Fruit fly (Drosophila melanogaster) whole organism, embryonic: ENCODE data around the gene Acp32CD.
A peak's percentile ranks its signal among the peaks of the same experiment; 100 is the strongest.

ENCODE experiments used
- Asciz ChIP-seq: fragments of 200-800 bp; sonication (Bioruptor generic); optimal IDR thresholded peaks from 2 replicates; lab custom pipeline; 2017; ENCODE audit warnings: missing biosample characterization, mild to moderate bottlenecking, missing genetic modification characterization, missing genetic modification reagents
- BtbVII ChIP-seq: fragments of 200-800 bp; sonication (Bioruptor generic); optimal IDR thresholded peaks from 3 replicates; lab custom pipeline; 2017; ENCODE audit warnings: missing biosample characterization, mild to moderate bottlenecking, missing genetic modification characterization
- Bteb2 ChIP-seq: fragments of 200-800 bp; sonication (Bioruptor generic); optimal IDR thresholded peaks from 2 replicates; lab custom pipeline; 2016; ENCODE audit warnings: missing biosample characterization, missing genetic modification characterization
- C15 ChIP-seq: fragments of 200-800 bp; sonication (Bioruptor generic); IDR thresholded peaks from 3 replicates; pipeline ENCODE4 v1.3.6; 2022; ENCODE audit warnings: missing biosample characterization, missing genetic modification characterization
- CG10209 ChIP-seq: fragments of 200-800 bp; sonication (Bioruptor generic); optimal IDR thresholded peaks from 3 replicates; lab custom pipeline; 2017; ENCODE audit warnings: missing biosample characterization, mild to moderate bottlenecking, missing genetic modification characterization, missing genetic modification reagents
- CG10959 ChIP-seq: fragments of 200-800 bp; sonication (Bioruptor generic); IDR thresholded peaks from 2 replicates; pipeline ENCODE4 v1.3.6; 2022; ENCODE audit warnings: missing biosample characterization, missing genetic modification characterization
- CG11456 ChIP-seq: fragments of 200-800 bp; sonication (Bioruptor generic); IDR thresholded peaks from 3 replicates; pipeline ENCODE4 v1.3.6; 2022; ENCODE audit warnings: missing biosample characterization, missing genetic modification characterization
- CG12391 ChIP-seq: fragments of 200-800 bp; sonication (Bioruptor generic); optimal IDR thresholded peaks from 3 replicates; lab custom pipeline; 2018; ENCODE audit warnings: missing biosample characterization, mild to moderate bottlenecking, missing genetic modification characterization, moderate library complexity
- CG12744 ChIP-seq: fragments of 200-800 bp; sonication (Bioruptor generic); optimal IDR thresholded peaks from 2 replicates; lab custom pipeline; 2016; ENCODE audit warnings: missing biosample characterization, missing genetic modification characterization
- CG14441 ChIP-seq: fragments of 200-800 bp; sonication (Bioruptor generic); IDR thresholded peaks from 2 replicates; pipeline ENCODE4 v1.3.6; 2022; ENCODE audit warnings: missing biosample characterization, missing genetic modification characterization
- CG1603 ChIP-seq: fragments of 200-800 bp; sonication (Bioruptor generic); optimal IDR thresholded peaks from 2 replicates; lab custom pipeline; 2019; ENCODE audit warnings: missing biosample characterization, mild to moderate bottlenecking, missing genetic modification characterization, moderate library complexity
- CG1647 ChIP-seq: fragments of 200-800 bp; sonication (Bioruptor generic); optimal IDR thresholded peaks from 3 replicates; lab custom pipeline; 2016; ENCODE audit warnings: missing biosample characterization, missing genetic modification characterization
- CG16815 ChIP-seq: fragments of 200-800 bp; sonication (Bioruptor generic); optimal IDR thresholded peaks from 3 replicates; lab custom pipeline; 2017; ENCODE audit warnings: missing biosample characterization, mild to moderate bottlenecking, missing genetic modification characterization
- CG18262 ChIP-seq: fragments of 200-800 bp; optimal IDR thresholded peaks from 3 replicates; lab custom pipeline; 2019; ENCODE audit warnings: missing biosample characterization, mild to moderate bottlenecking, missing genetic modification characterization, moderate library complexity
- CG2116 ChIP-seq: fragments of 200-800 bp; sonication (Bioruptor generic); optimal IDR thresholded peaks from 3 replicates; lab custom pipeline; 2018; ENCODE audit warnings: missing biosample characterization, mild to moderate bottlenecking, missing genetic modification characterization
- CG2889 ChIP-seq: fragments of 200-800 bp; sonication (Bioruptor generic); IDR thresholded peaks from 3 replicates; pipeline ENCODE4 v1.3.6; 2022; ENCODE audit warnings: missing biosample characterization, missing genetic modification characterization
- CG3281 ChIP-seq: fragments of 200-800 bp; sonication (Bioruptor generic); optimal IDR thresholded peaks from 3 replicates; lab custom pipeline; 2017; ENCODE audit warnings: missing biosample characterization, mild to moderate bottlenecking, missing genetic modification characterization
- CG6854 ChIP-seq: fragments of 200-800 bp; sonication (Bioruptor generic); optimal IDR thresholded peaks from 3 replicates; lab custom pipeline; 2017; ENCODE audit warnings: missing biosample characterization, mild to moderate bottlenecking, missing genetic modification characterization
- CG7963 ChIP-seq: fragments of 200-800 bp; sonication (Bioruptor generic); IDR thresholded peaks from 3 replicates; pipeline ENCODE4 v1.3.6; 2022; ENCODE audit warnings: missing biosample characterization, missing genetic modification characterization; ENCODE audit not compliant: partially characterized antibody
- CG7987 ChIP-seq: fragments of 200-800 bp; sonication (Bioruptor generic); optimal IDR thresholded peaks from 2 replicates; lab custom pipeline; 2018; ENCODE audit warnings: missing biosample characterization, mild to moderate bottlenecking, missing genetic modification characterization, moderate library complexity
- CG8089 ChIP-seq: fragments of 200-800 bp; sonication (Bioruptor generic); optimal IDR thresholded peaks from 3 replicates; lab custom pipeline; 2016; ENCODE audit warnings: missing biosample characterization, missing genetic modification characterization
- CG8765 ChIP-seq: fragments of 200-800 bp; sonication (Bioruptor generic); IDR thresholded peaks from 2 replicates; pipeline ENCODE4 v1.3.6; 2022; ENCODE audit warnings: missing biosample characterization, missing genetic modification characterization
- CG8924 ChIP-seq: fragments of 200-800 bp; optimal IDR thresholded peaks from 3 replicates; lab custom pipeline; 2019; ENCODE audit warnings: missing biosample characterization, mild to moderate bottlenecking, missing genetic modification characterization, moderate library complexity
- CG9727 ChIP-seq: fragments of 200-800 bp; sonication (Bioruptor generic); optimal IDR thresholded peaks from 3 replicates; lab custom pipeline; 2017; ENCODE audit warnings: missing biosample characterization, mild to moderate bottlenecking, missing genetic modification characterization
- D19A ChIP-seq: fragments of 200-800 bp; optimal IDR thresholded peaks from 3 replicates; lab custom pipeline; 2019; ENCODE audit warnings: missing biosample characterization, mild to moderate bottlenecking, missing genetic modification characterization, moderate library complexity
- E2f1 ChIP-seq: fragments of 200-800 bp; sonication (Bioruptor generic); IDR thresholded peaks from 2 replicates; pipeline ENCODE4 v1.3.6; 2022; ENCODE audit warnings: missing biosample characterization, missing genetic modification characterization
- Ets65A ChIP-seq: fragments of 200-800 bp; sonication (Bioruptor generic); peaks from one replicate; lab custom pipeline; 2016; ENCODE audit warnings: missing biosample characterization, missing genetic modification characterization
- Hand ChIP-seq: fragments of 200-800 bp; sonication (Bioruptor generic); optimal IDR thresholded peaks from 2 replicates; lab custom pipeline; 2017; ENCODE audit warnings: mild to moderate bottlenecking, missing biosample characterization, missing genetic modification reagents, missing genetic modification characterization
- MBD-R2 ChIP-seq: fragments of 200-800 bp; sonication (Bioruptor generic); IDR thresholded peaks from 2 replicates; pipeline ENCODE4 v1.3.6; 2022; ENCODE audit warnings: missing biosample characterization, missing genetic modification characterization
- NFAT ChIP-seq: fragments of 200-800 bp; sonication (Bioruptor generic); IDR thresholded peaks from 2 replicates; pipeline ENCODE4 v1.3.6; 2022; ENCODE audit warnings: missing biosample characterization, missing genetic modification characterization
- NfI ChIP-seq: fragments of 200-800 bp; sonication (Bioruptor generic); optimal IDR thresholded peaks from 3 replicates; lab custom pipeline; 2018; ENCODE audit warnings: missing biosample characterization, mild to moderate bottlenecking, missing genetic modification characterization, moderate library complexity
- Sox100B ChIP-seq: fragments of 200-800 bp; sonication (Bioruptor generic); optimal IDR thresholded peaks from 3 replicates; lab custom pipeline; 2018; ENCODE audit warnings: missing biosample characterization, mild to moderate bottlenecking, missing genetic modification characterization
- ato ChIP-seq: fragments of 200-800 bp; sonication (Bioruptor generic); IDR thresholded peaks from 2 replicates; pipeline ENCODE4 v1.3.6; 2022; ENCODE audit warnings: missing biosample characterization, missing genetic modification characterization; ENCODE audit not compliant: partially characterized antibody
- bab2 ChIP-seq: fragments of 200-800 bp; sonication (Bioruptor generic); optimal IDR thresholded peaks from 2 replicates; lab custom pipeline; 2016; ENCODE audit warnings: missing biosample characterization, missing genetic modification characterization
- crp ChIP-seq, 2 experiments: fragments of 200-800 bp; sonication (Bioruptor generic); optimal IDR thresholded peaks; 2 replicates in 1 of 2; 3 replicates in 1 of 2; lab custom pipeline; 2017; ENCODE audit warnings: missing biosample characterization in 2 of 2, missing genetic modification characterization in 2 of 2, mild to moderate bottlenecking in 1 of 2, moderate library complexity in 1 of 2
- danr ChIP-seq: fragments of 200-800 bp; sonication (Bioruptor generic); IDR thresholded peaks from 2 replicates; pipeline ENCODE4 v1.3.6; 2022; ENCODE audit warnings: missing biosample characterization, missing genetic modification characterization
- gcm ChIP-seq: fragments of 200-800 bp; sonication (Bioruptor generic); optimal IDR thresholded peaks from 2 replicates; lab custom pipeline; 2019; ENCODE audit warnings: missing biosample characterization, mild to moderate bottlenecking, missing genetic modification characterization, moderate library complexity
- grn ChIP-seq: fragments of 200-800 bp; sonication (Bioruptor generic); optimal IDR thresholded peaks from 3 replicates; lab custom pipeline; 2017; ENCODE audit warnings: missing biosample characterization, missing genetic modification characterization
- kni ChIP-seq: fragments of 200-800 bp; sonication (Bioruptor generic); optimal IDR thresholded peaks from 3 replicates; lab custom pipeline; 2017; ENCODE audit warnings: mild to moderate bottlenecking, missing biosample characterization, missing genetic modification reagents, missing genetic modification characterization
- nerfin-1 ChIP-seq: fragments of 200-800 bp; sonication (Bioruptor generic); optimal IDR thresholded peaks from 3 replicates; lab custom pipeline; 2019; ENCODE audit warnings: missing biosample characterization, mild to moderate bottlenecking, missing genetic modification characterization, moderate library complexity
- pan ChIP-seq, 4 experiments: fragments of >200 bp in 3 of 4; fragments of 200-800 bp in 1 of 4; sonication (Bioruptor generic) in 1 of 4; optimal IDR thresholded peaks in 3 of 4; IDR thresholded peaks in 1 of 4; 2 replicates each; pipeline versions ENCODE4 v1.3.6 to Lab custom; 2017 to 2022; ENCODE audit warnings: missing biosample characterization in 2 of 4, missing genetic modification characterization in 2 of 4, mixed read lengths in 1 of 4
- schlank ChIP-seq: fragments of 200-800 bp; sonication (Bioruptor generic); optimal IDR thresholded peaks from 2 replicates; lab custom pipeline; 2018; ENCODE audit warnings: missing biosample characterization, mild to moderate bottlenecking, missing genetic modification characterization
- seq ChIP-seq: fragments of 200-800 bp; sonication (Bioruptor generic); IDR thresholded peaks from 2 replicates; pipeline ENCODE4 v1.3.6; 2022; ENCODE audit warnings: missing biosample characterization, missing genetic modification characterization
- shn ChIP-seq: fragments of 200-800 bp; sonication (Bioruptor generic); optimal IDR thresholded peaks from 3 replicates; lab custom pipeline; 2016; ENCODE audit warnings: missing biosample characterization, missing genetic modification characterization
- sim ChIP-seq: fragments of 200-800 bp; sonication (Bioruptor generic); IDR thresholded peaks from 2 replicates; pipeline ENCODE4 v1.3.6; 2022; ENCODE audit warnings: missing biosample characterization, missing genetic modification characterization
- stwl ChIP-seq: fragments of 200-800 bp; sonication (Bioruptor generic); optimal IDR thresholded peaks from 3 replicates; lab custom pipeline; 2018; ENCODE audit warnings: missing biosample characterization, mild to moderate bottlenecking, missing genetic modification characterization, moderate library complexity
- trem ChIP-seq: fragments of 200-800 bp; optimal IDR thresholded peaks from 3 replicates; lab custom pipeline; 2019; ENCODE audit warnings: missing biosample characterization, mild to moderate bottlenecking, missing genetic modification characterization, moderate library complexity
- vvl ChIP-seq: fragments of 200-800 bp; sonication (Bioruptor generic); IDR thresholded peaks from 2 replicates; pipeline ENCODE4 v1.3.6; 2022; ENCODE audit warnings: missing biosample characterization, missing genetic modification characterization

Gene Acp32CD

dm6 chr2L:11044678-11045466 is 29.5 kb downstream of the Acp32CD start (continued):
- TF ChIP-seq stwl (tag; lab: Kevin White, UChicago): no peak
- TF ChIP-seq Asciz (GFP tag; lab: Kevin White, UChicago): peak; percentile 36
- TF ChIP-seq CG3281: peak; percentile 30
- peak; percentile 16 for TF ChIP-seq gcm (GFP tag; lab: Kevin White, UChicago)
- TF ChIP-seq danr (GFP tag; lab: Robert Waterston, UW): no peak
- TF ChIP-seq CG7987: peak; percentile 19
- no peak for TF ChIP-seq shn (GFP tag; lab: Kevin White, UChicago)
- TF ChIP-seq seq (GFP tag; lab: Robert Waterston, UW): peak; percentile 46; the same call in 1 of the 2 replicates
- no peak for TF ChIP-seq pan (optimal IDR thresholded peaks at IDR 0.05; lab: Kevin White, UChicago)
- TF ChIP-seq pan (GFP tag; optimal IDR thresholded peaks at IDR 0.05 in 1 of 2, IDR thresholded peaks at IDR 0.05 in 1 of 2): peak in 1 of 2 experiments; percentile 14
- no peak for TF ChIP-seq Bteb2 (GFP tag; lab: Kevin White, UChicago)
- no peak for TF ChIP-seq CG11456 (GFP tag; lab: Robert Waterston, UW)
- no peak for TF ChIP-seq CG2116
- TF ChIP-seq CG16815: peak; percentile 41
- TF ChIP-seq CG6854 (GFP tag; lab: Kevin White, UChicago): peak; percentile 18
- TF ChIP-seq CG8765 (GFP tag; lab: Robert Waterston, UW): no peak
- TF ChIP-seq trem: no peak
- no peak for TF ChIP-seq CG2889 (GFP tag; lab: Robert Waterston, UW)
- TF ChIP-seq CG1647 (GFP tag; lab: Kevin White, UChicago): no peak
- peak; percentile 59 for TF ChIP-seq BtbVII
- TF ChIP-seq CG14441 (GFP tag; lab: Robert Waterston, UW): peak; percentile 49
- no peak for TF ChIP-seq CG7963 (GFP tag; lab: Robert Waterston, UW)
- TF ChIP-seq Hand: no peak
- TF ChIP-seq CG12744 (GFP tag; lab: Kevin White, UChicago): peak; percentile 1
- peak; percentile 55 for TF ChIP-seq nerfin-1 (tag; lab: Kevin White, UChicago)
- TF ChIP-seq MBD-R2: no peak
- TF ChIP-seq ato: no peak
- TF ChIP-seq CG1603 (tag; lab: Kevin White, UChicago): peak; percentile 6
- TF ChIP-seq vvl (GFP tag; lab: Robert Waterston, UW): no peak
- no peak for TF ChIP-seq NFAT
- TF ChIP-seq kni (GFP tag; lab: Kevin White, UChicago): peak; percentile 83
- TF ChIP-seq bab2 (GFP tag; lab: Kevin White, UChicago): no peak
- TF ChIP-seq CG10959 (GFP tag; lab: Robert Waterston, UW): no peak
- no peak for TF ChIP-seq CG12391
- peak; percentile 26 for TF ChIP-seq CG18262 (tag; lab: Kevin White, UChicago)
- TF ChIP-seq CG10209 (GFP tag; lab: Kevin White, UChicago): peak; percentile 33
- no peak for TF ChIP-seq C15 (GFP tag; lab: Robert Waterston, UW)
- no peak for TF ChIP-seq schlank
- no peak for TF ChIP-seq NfI
- peak; percentile 33 for TF ChIP-seq CG8924 (tag; lab: Kevin White, UChicago)
- TF ChIP-seq crp (GFP tag; optimal IDR thresholded peaks at IDR 0.05; lab: Kevin White, UChicago): peak in 1 of 2 experiments; percentile 10
- TF ChIP-seq Sox100B (GFP tag; lab: Kevin White, UChicago): peak; percentile 14
- peak; percentile 50 for TF ChIP-seq Ets65A (GFP tag; lab: Kevin White, UChicago)
- TF ChIP-seq sim (GFP tag; lab: Robert Waterston, UW): 0 out of 2 replicates have a peak, but pooled peaks have one; percentile 7
- no peak for TF ChIP-seq E2f1
- TF ChIP-seq CG8089 (GFP tag; lab: Kevin White, UChicago): peak; percentile 17
- TF ChIP-seq grn (GFP tag; lab: Kevin White, UChicago): peak; percentile 58
- TF ChIP-seq D19A (tag; lab: Kevin White, UChicago): peak; percentile 71
- TF ChIP-seq CG9727 (GFP tag; lab: Kevin White, UChicago): peak; percentile 50
